Fruit fly (Drosophila melanogaster) whole organism, pupa: ENCODE results near the gene CG5639.

Experiments
- CG10348 ChIP-seq: fragments of 200-800 bp; sonication (Bioruptor generic); IDR thresholded peaks from 2 replicates; pipeline ENCODE4 v1.3.6; 2022; ENCODE audit warnings: missing biosample characterization, missing genetic modification characterization
- CG12605 ChIP-seq: fragments of 200-800 bp; sonication (Bioruptor generic); IDR thresholded peaks from 2 replicates; pipeline ENCODE4 v1.3.6; 2022; ENCODE audit warnings: missing biosample characterization, missing genetic modification characterization
- CG13204 ChIP-seq: fragments of 200-800 bp; sonication (Bioruptor generic); optimal IDR thresholded peaks from 2 replicates; lab custom pipeline; 2018; ENCODE audit warnings: missing biosample characterization, mild to moderate bottlenecking, missing genetic modification characterization, moderate library complexity
- CG14655 ChIP-seq: fragments of 200-800 bp; sonication (Bioruptor generic); optimal IDR thresholded peaks from 3 replicates; lab custom pipeline; 2017; ENCODE audit warnings: mild to moderate bottlenecking, missing biosample characterization, missing genetic modification reagents, missing genetic modification characterization
- CG15710 ChIP-seq: fragments of 200-800 bp; sonication (Bioruptor generic); optimal IDR thresholded peaks from 2 replicates; lab custom pipeline; 2018; ENCODE audit warnings: missing biosample characterization, mild to moderate bottlenecking, missing genetic modification characterization, moderate library complexity
- CG17806 ChIP-seq: fragments of 200-800 bp; sonication (Bioruptor generic); optimal IDR thresholded peaks from 2 replicates; lab custom pipeline; 2018; ENCODE audit warnings: missing biosample characterization, mild to moderate bottlenecking, missing genetic modification characterization, moderate library complexity
- CG32121 ChIP-seq: fragments of 200-800 bp; sonication (Bioruptor generic); IDR thresholded peaks from 2 replicates; pipeline ENCODE4 v1.3.6; 2022; ENCODE audit warnings: missing biosample characterization, missing genetic modification characterization
- CG34367 ChIP-seq: fragments of 200-800 bp; sonication (Bioruptor generic); optimal IDR thresholded peaks from 2 replicates; lab custom pipeline; 2018; ENCODE audit warnings: missing biosample characterization, mild to moderate bottlenecking, missing genetic modification characterization
- CG4496 ChIP-seq: fragments of 200-800 bp; sonication (Bioruptor generic); IDR thresholded peaks from 3 replicates; pipeline ENCODE4 v1.3.6; 2022; ENCODE audit warnings: missing biosample characterization, missing genetic modification characterization
- CG8159 ChIP-seq: fragments of 200-800 bp; sonication (Bioruptor generic); optimal IDR thresholded peaks from 3 replicates; lab custom pipeline; 2018; ENCODE audit warnings: missing biosample characterization, mild to moderate bottlenecking, missing genetic modification characterization, moderate library complexity
- CG8301 ChIP-seq: fragments of 200-800 bp; sonication (Bioruptor generic); optimal IDR thresholded peaks from 2 replicates; lab custom pipeline; 2018; ENCODE audit warnings: missing biosample characterization, mild to moderate bottlenecking, missing genetic modification characterization
- CG9948 ChIP-seq: fragments of 200-800 bp; sonication (Bioruptor generic); optimal IDR thresholded peaks from 2 replicates; lab custom pipeline; 2018; ENCODE audit warnings: missing biosample characterization, mild to moderate bottlenecking, missing genetic modification characterization, moderate library complexity
- D1 ChIP-seq: fragments of 200-800 bp; sonication (Bioruptor generic); optimal IDR thresholded peaks from 2 replicates; lab custom pipeline; 2018; ENCODE audit warnings: missing biosample characterization, mild to moderate bottlenecking, missing genetic modification characterization, moderate library complexity
- EcR ChIP-seq: fragments of 200-800 bp; sonication (Bioruptor generic); optimal IDR thresholded peaks from 3 replicates; lab custom pipeline; 2019; ENCODE audit warnings: missing biosample characterization, missing genetic modification characterization, mild to moderate bottlenecking, moderate library complexity, missing genetic modification reagents
- Ets98B ChIP-seq: fragments of 200-800 bp; sonication (Bioruptor generic); IDR thresholded peaks from 2 replicates; pipeline ENCODE4 v1.3.6; 2022; ENCODE audit warnings: missing biosample characterization, missing genetic modification characterization
- Pif1A ChIP-seq: fragments of 200-800 bp; sonication (Bioruptor generic); optimal IDR thresholded peaks from 3 replicates; lab custom pipeline; 2016; ENCODE audit warnings: missing biosample characterization, missing genetic modification characterization
- Pif1B ChIP-seq: fragments of 200-800 bp; sonication (Bioruptor generic); optimal IDR thresholded peaks from 3 replicates; lab custom pipeline; 2016; ENCODE audit warnings: missing biosample characterization, missing genetic modification characterization
- Snoo ChIP-seq: fragments of 200-800 bp; sonication (Bioruptor generic); optimal IDR thresholded peaks from 3 replicates; lab custom pipeline; 2017; ENCODE audit warnings: missing biosample characterization, mild to moderate bottlenecking, missing genetic modification characterization, inconsistent platforms
- fd96Ca ChIP-seq: fragments of 200-800 bp; sonication (Bioruptor generic); IDR thresholded peaks from 3 replicates; pipeline ENCODE4 v1.3.6; 2022; ENCODE audit warnings: missing biosample characterization, missing genetic modification characterization
- gl ChIP-seq: fragments of 200-800 bp; sonication (Bioruptor generic); optimal IDR thresholded peaks from 2 replicates; lab custom pipeline; 2018; ENCODE audit warnings: missing biosample characterization, mild to moderate bottlenecking, missing genetic modification characterization
- rn ChIP-seq: fragments of 200-800 bp; sonication (Bioruptor generic); IDR thresholded peaks from 2 replicates; pipeline ENCODE4 v1.3.6; 2022; ENCODE audit warnings: missing biosample characterization, missing genetic modification characterization

The CG5639 gene

DNA sequence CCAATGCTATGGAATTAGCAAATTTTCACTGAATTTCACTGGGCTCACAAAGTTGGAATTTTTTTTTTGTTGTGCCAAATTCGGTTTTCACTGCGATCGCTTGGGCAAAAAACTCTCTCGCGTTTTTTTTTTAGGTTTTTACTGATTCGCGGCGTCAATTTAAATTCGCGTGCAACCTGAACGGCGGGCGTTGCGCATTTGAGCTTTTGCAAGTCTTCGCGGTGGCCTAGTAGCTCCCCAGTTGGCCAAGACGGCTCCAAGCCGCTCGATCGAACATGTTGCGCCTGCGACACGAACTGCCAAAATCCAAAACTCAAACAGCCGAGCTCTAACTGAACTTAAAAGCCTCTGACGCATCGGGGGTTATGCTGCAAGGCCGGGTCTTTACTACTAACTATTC is at the start of gene CG5639:
CG5639 (minus strand) TSS at position 152 of the 400 bp plus-strand sequence.
- TF ChIP-seq D1 (tag; lab: Kevin White, UChicago) (no peak), CG15710 (tag; lab: Kevin White, UChicago) (no peak), CG13204 (GFP tag; lab: Kevin White, UChicago) (no peak), fd96Ca (GFP tag; lab: Robert Waterston, UW) (no peak), CG12605 (GFP tag; lab: Robert Waterston, UW) (no peak), Snoo (no peak), CG14655 (no peak), rn (GFP tag; lab: Robert Waterston, UW) (no peak), Pif1B (GFP tag; lab: Kevin White, UChicago) (no peak)
- TF ChIP-seq, all 21 proteins: peak for 0

dm6 chr3R:27643080-27643479 is 47.1 kb upstream of the CG5639 start:
- TF ChIP-seq CG8301 (tag; lab: Kevin White, UChicago) = no peak
- no peak for TF ChIP-seq CG8159

dm6 chr3R:27637264-27637860 is 41.4 kb upstream of the CG5639 start:
- TF ChIP-seq EcR (GFP tag; lab: Kevin White, UChicago) (no peak), CG9948 (tag; lab: Kevin White, UChicago) (no peak), CG15710 (tag; lab: Kevin White, UChicago) (peak; percentile 0), CG8159 (peak; percentile 22), rn (GFP tag; lab: Robert Waterston, UW) (no peak), CG34367 (tag; lab: Kevin White, UChicago) (no peak), CG13204 (GFP tag; lab: Kevin White, UChicago) (no peak)

dm6 chr3R:27636720-27637119 is 40.8 kb upstream of the CG5639 start:
- no peak for TF ChIP-seq CG13204 (GFP tag; lab: Kevin White, UChicago)
- TF ChIP-seq CG4496 = no peak
- TF ChIP-seq CG12605 (GFP tag; lab: Robert Waterston, UW) = no peak
- no peak for TF ChIP-seq Ets98B (GFP tag; lab: Robert Waterston, UW)
- no peak for TF ChIP-seq CG34367 (tag; lab: Kevin White, UChicago)
- TF ChIP-seq D1 (tag; lab: Kevin White, UChicago) = no peak
- no peak for TF ChIP-seq CG8159
- no peak for TF ChIP-seq CG15710 (tag; lab: Kevin White, UChicago)
- TF ChIP-seq Pif1A (GFP tag; lab: Kevin White, UChicago) = no peak
- no peak for TF ChIP-seq CG14655
- TF ChIP-seq EcR (GFP tag; lab: Kevin White, UChicago) = no peak

DNA sequence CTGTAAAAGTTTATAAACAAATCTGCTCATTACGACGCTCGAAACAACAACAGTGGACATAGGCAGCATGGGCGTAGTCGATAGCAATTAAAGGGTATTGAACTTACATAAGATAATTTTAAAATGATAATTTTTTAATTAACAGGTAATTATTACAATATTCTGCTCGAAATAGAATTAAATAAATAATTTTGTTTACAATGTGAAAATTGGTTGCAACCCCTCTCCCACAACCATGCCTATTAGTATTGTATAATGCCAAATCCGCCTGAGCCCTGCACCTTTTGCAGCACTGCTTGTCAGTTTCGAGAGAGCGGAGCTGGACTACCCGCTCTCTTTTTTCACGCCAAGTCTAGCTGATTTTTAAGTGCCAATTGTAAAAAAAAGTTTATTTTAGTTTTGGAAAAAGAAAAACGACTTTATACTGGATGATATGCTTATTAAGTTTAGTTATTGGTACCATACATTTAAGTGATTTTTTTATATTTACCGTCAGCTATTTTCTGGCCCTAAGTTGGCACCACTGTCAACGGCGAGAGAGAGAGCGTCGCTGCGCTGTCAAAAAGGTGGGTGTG is 40.2 kb upstream of the CG5639 start, which contains the start of the genes CG5611 and Mtl:
CG5611 (minus strand) TSS at position 51 of the 575 bp plus-strand sequence.
Mtl (plus strand) TSS at position 403 of the 575 bp plus-strand sequence.
- peak; percentile 100 for TF ChIP-seq Ets98B (GFP tag; lab: Robert Waterston, UW)
- peak; percentile 98 for TF ChIP-seq gl
- TF ChIP-seq rn (GFP tag; lab: Robert Waterston, UW) = peak; percentile 100
- TF ChIP-seq CG17806 (tag; lab: Kevin White, UChicago) = peak; percentile 100
- TF ChIP-seq Pif1A (GFP tag; lab: Kevin White, UChicago) = peak; percentile 99
- peak; percentile 100 for TF ChIP-seq CG32121 (GFP tag; lab: Robert Waterston, UW)
- TF ChIP-seq CG15710 (tag; lab: Kevin White, UChicago) = peak; percentile 100
- peak; percentile 99 for TF ChIP-seq CG34367 (tag; lab: Kevin White, UChicago)
- TF ChIP-seq CG8301 (tag; lab: Kevin White, UChicago) = peak; percentile 100
- peak; percentile 100 for TF ChIP-seq CG8159
- TF ChIP-seq CG9948 (tag; lab: Kevin White, UChicago) = peak; percentile 100
- peak; percentile 100 for TF ChIP-seq CG14655
- TF ChIP-seq CG12605 (GFP tag; lab: Robert Waterston, UW) = peak; percentile 100
- TF ChIP-seq fd96Ca (GFP tag; lab: Robert Waterston, UW) = peak; percentile 99
- TF ChIP-seq CG13204 (GFP tag; lab: Kevin White, UChicago) = peak; percentile 97
- TF ChIP-seq EcR (GFP tag; lab: Kevin White, UChicago) = no peak
- peak; percentile 99 for TF ChIP-seq D1 (tag; lab: Kevin White, UChicago)
- TF ChIP-seq CG4496 = peak; percentile 100
- TF ChIP-seq CG10348 (GFP tag; lab: Robert Waterston, UW) = peak; percentile 99
- peak; percentile 99 for TF ChIP-seq Pif1B (GFP tag; lab: Kevin White, UChicago)
- peak; percentile 99 for TF ChIP-seq Snoo

DNA sequence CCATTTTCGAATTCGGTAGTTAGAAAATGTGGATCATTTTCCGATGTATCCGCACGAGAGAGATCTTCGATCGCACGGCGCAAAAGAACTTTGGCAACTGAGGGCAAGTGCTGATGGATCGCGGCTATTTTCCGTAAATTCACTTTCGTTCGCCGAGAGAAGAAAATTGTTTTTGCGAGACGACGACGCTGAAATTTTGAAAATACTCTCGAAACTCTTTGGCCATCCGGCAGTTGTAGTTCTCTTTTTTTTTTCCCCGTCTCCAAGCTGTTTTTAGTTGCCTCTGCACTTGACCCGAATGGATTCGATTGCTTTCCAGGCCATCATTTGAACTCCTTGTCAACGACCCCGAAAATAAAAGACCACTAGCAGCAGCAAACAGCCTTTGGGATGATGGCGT is 30.0 kb upstream of the CG5639 start, which contains the start of gene CG5612:
CG5612 (minus strand) TSS at position 101 of the 400 bp plus-strand sequence.
- TF ChIP-seq Pif1B (GFP tag; lab: Kevin White, UChicago) = no peak
- no peak for TF ChIP-seq CG4496
- no peak for TF ChIP-seq Snoo
- no peak for TF ChIP-seq CG8301 (tag; lab: Kevin White, UChicago)
- no peak for TF ChIP-seq CG9948 (tag; lab: Kevin White, UChicago)
- no peak for TF ChIP-seq CG17806 (tag; lab: Kevin White, UChicago)
- no peak for TF ChIP-seq CG10348 (GFP tag; lab: Robert Waterston, UW)
- TF ChIP-seq gl = no peak
- no peak for TF ChIP-seq CG14655
- TF ChIP-seq D1 (tag; lab: Kevin White, UChicago) = no peak
- TF ChIP-seq CG15710 (tag; lab: Kevin White, UChicago) = no peak
- TF ChIP-seq rn (GFP tag; lab: Robert Waterston, UW) = no peak
- no peak for TF ChIP-seq fd96Ca (GFP tag; lab: Robert Waterston, UW)
- TF ChIP-seq Pif1A (GFP tag; lab: Kevin White, UChicago) = no peak
- TF ChIP-seq EcR (GFP tag; lab: Kevin White, UChicago) = no peak
- TF ChIP-seq CG34367 (tag; lab: Kevin White, UChicago) = no peak
